Worm (Caenorhabditis elegans) whole organism, young adult: Measurements from ENCODE around the gene kin-19.

Source experiments
- B0261.1 ChIP-seq: sonication (generic microtip); optimal IDR thresholded peaks from 2 replicates; lab custom pipeline; 2016; ENCODE audit warnings: mild to moderate bottlenecking, missing genetic modification characterization, moderate library complexity, missing compliant biosample characterization
- B0336.3 ChIP-seq: fragments of 200-800 bp; sonication (Bioruptor generic); IDR thresholded peaks from 2 replicates; pipeline ENCODE4 v1.3.6; 2022; ENCODE audit warnings: missing genetic modification characterization, missing compliant biosample characterization
- F49E8.2 ChIP-seq: sonication (generic microtip); optimal IDR thresholded peaks from 3 replicates; lab custom pipeline; 2017; ENCODE audit warnings: missing genetic modification characterization, mild to moderate bottlenecking, missing compliant biosample characterization, antibody characterized with exemption, moderate library complexity; ENCODE audit not compliant: insufficient read depth
- F55B11.4 ChIP-seq: sonication (generic microtip); optimal IDR thresholded peaks from 2 replicates; lab custom pipeline; 2016; ENCODE audit warnings: missing compliant biosample characterization, missing genetic modification characterization, borderline replicate concordance; ENCODE audit not compliant: insufficient read depth
- Y53G8AR.9 ChIP-seq: fragments of 200-800 bp; sonication (Bioruptor generic); conservative IDR thresholded peaks from 2 replicates; pipeline ENCODE4 v1.3.6; 2022; ENCODE audit warnings: missing genetic modification reagents, missing genetic modification characterization, missing compliant biosample characterization
- Y56A3A.18 ChIP-seq: fragments of 200-800 bp; sonication (Bioruptor generic); IDR thresholded peaks from 2 replicates; pipeline ENCODE4 v1.3.6; 2022; ENCODE audit warnings: missing genetic modification reagents, missing genetic modification characterization, missing compliant biosample characterization
- Y67H2A.10 ChIP-seq: fragments of 200-800 bp; sonication (Bioruptor generic); conservative IDR thresholded peaks from 2 replicates; pipeline ENCODE4 v1.3.6; 2022; ENCODE audit warnings: missing genetic modification reagents, missing genetic modification characterization, missing compliant biosample characterization
- Y79H2A.3 ChIP-seq: fragments of 200-800 bp; sonication (Bioruptor generic); conservative IDR thresholded peaks from 2 replicates; pipeline ENCODE4 v1.3.6; 2022; ENCODE audit warnings: missing genetic modification reagents, missing genetic modification characterization, missing compliant biosample characterization
- ZK185.1 ChIP-seq: sonication (generic microtip); optimal IDR thresholded peaks from 2 replicates; lab custom pipeline; 2016; ENCODE audit warnings: mild to moderate bottlenecking, missing genetic modification characterization, missing compliant biosample characterization; ENCODE audit not compliant: poor library complexity, severe bottlenecking
- aptf-3 ChIP-seq: fragments of 200-800 bp; sonication (Bioruptor generic); IDR thresholded peaks from 2 replicates; pipeline ENCODE4 v1.3.6; 2022; ENCODE audit warnings: missing genetic modification characterization, missing compliant biosample characterization
- atf-7 ChIP-seq: sonication (generic microtip); optimal IDR thresholded peaks from 2 replicates; lab custom pipeline; 2017; ENCODE audit warnings: mild to moderate bottlenecking, missing genetic modification characterization, missing compliant biosample characterization
- athp-1 ChIP-seq: sonication (generic microtip); optimal IDR thresholded peaks from 2 replicates; lab custom pipeline; 2017; ENCODE audit warnings: mild to moderate bottlenecking, missing genetic modification characterization, missing compliant biosample characterization
- attf-3 ChIP-seq: fragments of 200-800 bp; sonication (Bioruptor generic); conservative IDR thresholded peaks from 2 replicates; pipeline ENCODE4 v1.3.6; 2022; ENCODE audit warnings: missing genetic modification reagents, missing genetic modification characterization, missing compliant biosample characterization
- attf-6 ChIP-seq: fragments of 200-800 bp; sonication (Bioruptor generic); IDR thresholded peaks from 2 replicates; pipeline ENCODE4 v1.3.6; 2022; ENCODE audit warnings: missing genetic modification reagents, missing genetic modification characterization, missing compliant biosample characterization
- bed-1 ChIP-seq: fragments of 200-800 bp; sonication (Bioruptor generic); IDR thresholded peaks from 2 replicates; pipeline ENCODE4 v1.3.6; 2022; ENCODE audit warnings: missing genetic modification reagents, missing genetic modification characterization, missing compliant biosample characterization
- ceh-27 ChIP-seq: fragments of 200-800 bp; sonication (Bioruptor generic); optimal IDR thresholded peaks from 2 replicates; lab custom pipeline; 2018; ENCODE audit warnings: mild to moderate bottlenecking, missing genetic modification characterization, moderate library complexity, missing compliant biosample characterization
- ceh-79 ChIP-seq: sonication (generic microtip); optimal IDR thresholded peaks from 2 replicates; lab custom pipeline; 2017; ENCODE audit warnings: mild to moderate bottlenecking, missing genetic modification characterization, missing compliant biosample characterization
- egl-44 ChIP-seq: fragments of 200-800 bp; sonication (Bioruptor generic); IDR thresholded peaks from 2 replicates; pipeline ENCODE4 v1.3.6; 2022; ENCODE audit warnings: missing genetic modification reagents, missing genetic modification characterization, missing compliant biosample characterization
- egrh-3 ChIP-seq: fragments of 200-800 bp; sonication (Bioruptor generic); IDR thresholded peaks from 2 replicates; pipeline ENCODE4 v1.3.6; 2022; ENCODE audit warnings: missing genetic modification reagents, missing genetic modification characterization, missing compliant biosample characterization
- ekl-4 ChIP-seq: fragments of 200-800 bp; sonication (Bioruptor generic); IDR thresholded peaks from 2 replicates; pipeline ENCODE4 v1.3.6; 2022; ENCODE audit warnings: missing genetic modification reagents, missing genetic modification characterization, missing compliant biosample characterization
- hmg-1.2 ChIP-seq: fragments of 200-800 bp; sonication (Bioruptor generic); IDR thresholded peaks from 2 replicates; pipeline ENCODE4 v1.3.6; 2022; ENCODE audit warnings: missing genetic modification reagents, missing genetic modification characterization, missing compliant biosample characterization
- hmg-20 ChIP-seq: fragments of 200-800 bp; sonication (Bioruptor generic); IDR thresholded peaks from 2 replicates; pipeline ENCODE4 v1.3.6; 2022; ENCODE audit warnings: missing genetic modification reagents, missing genetic modification characterization, missing compliant biosample characterization
- hsf-1 ChIP-seq: fragments of 200-800 bp; sonication (Bioruptor generic); IDR thresholded peaks from 2 replicates; pipeline ENCODE4 v1.3.6; 2022; ENCODE audit warnings: missing genetic modification reagents, missing genetic modification characterization, missing compliant biosample characterization
- let-607 ChIP-seq, 2 experiments: fragments of 200-800 bp in 1 of 2; sonication (Bioruptor generic) in 1 of 2; sonication (generic microtip) in 1 of 2; optimal IDR thresholded peaks; 2 replicates each; lab custom pipeline; 2016 to 2018; ENCODE audit warnings: mild to moderate bottlenecking in 2 of 2, missing compliant biosample characterization in 2 of 2, missing genetic modification characterization in 2 of 2, moderate library complexity in 2 of 2, missing genotype in 1 of 2
- lin-26 ChIP-seq: fragments of 200-800 bp; sonication (Bioruptor generic); IDR thresholded peaks from 2 replicates; pipeline ENCODE4 v1.3.6; 2022; ENCODE audit warnings: missing genetic modification reagents, missing genetic modification characterization, missing compliant biosample characterization
- lin-54 ChIP-seq: fragments of 200-800 bp; sonication (Bioruptor generic); optimal IDR thresholded peaks from 2 replicates; lab custom pipeline; 2018; ENCODE audit warnings: mild to moderate bottlenecking, missing genetic modification characterization, missing compliant biosample characterization
- madf-10 ChIP-seq: sonication (generic microtip); optimal IDR thresholded peaks from 2 replicates; lab custom pipeline; 2016; ENCODE audit warnings: mild to moderate bottlenecking, missing genetic modification characterization, missing compliant biosample characterization
- mcd-1 ChIP-seq: fragments of 200-800 bp; sonication (Bioruptor generic); IDR thresholded peaks from 2 replicates; pipeline ENCODE4 v1.3.6; 2022; ENCODE audit warnings: missing genetic modification reagents, missing genetic modification characterization, missing compliant biosample characterization
- nfya-1 ChIP-seq: sonication (generic microtip); optimal IDR thresholded peaks from 2 replicates; lab custom pipeline; 2017; ENCODE audit warnings: antibody characterized with exemption, missing compliant biosample characterization, missing genetic modification characterization, borderline replicate concordance; ENCODE audit not compliant: insufficient read depth
- nfya-2 ChIP-seq: fragments of 200-800 bp; sonication (Bioruptor generic); IDR thresholded peaks from 2 replicates; pipeline ENCODE4 v1.3.6; 2022; ENCODE audit warnings: missing genetic modification reagents, missing genetic modification characterization, missing compliant biosample characterization
- nhr-179 ChIP-seq: sonication (generic microtip); optimal IDR thresholded peaks from 2 replicates; lab custom pipeline; 2016; ENCODE audit warnings: mild to moderate bottlenecking, missing genetic modification characterization, missing compliant biosample characterization
- pbrm-1 ChIP-seq: fragments of 200-800 bp; sonication (Bioruptor generic); IDR thresholded peaks from 2 replicates; pipeline ENCODE4 v1.3.6; 2022; ENCODE audit warnings: missing genetic modification reagents, missing genetic modification characterization, missing compliant biosample characterization
- rec-8 ChIP-seq, 2 experiments: sonication (generic microtip); optimal IDR thresholded peaks; 2 replicates each; lab custom pipeline; 2016; ENCODE audit warnings: mild to moderate bottlenecking in 2 of 2, missing genetic modification characterization in 2 of 2, missing genetic modification reagents in 2 of 2, missing genotype in 2 of 2, missing biosample characterization in 1 of 2, missing compliant biosample characterization in 1 of 2, moderate library complexity in 1 of 2
- repo-1 ChIP-seq: sonication (generic microtip); optimal IDR thresholded peaks from 2 replicates; lab custom pipeline; 2017; ENCODE audit warnings: mild to moderate bottlenecking, missing genetic modification characterization, missing compliant biosample characterization
- sdz-38 ChIP-seq: sonication (generic microtip); optimal IDR thresholded peaks from 2 replicates; lab custom pipeline; 2016; ENCODE audit warnings: missing genotype, missing genetic modification characterization, missing compliant biosample characterization
- sea-2 ChIP-seq: fragments of 200-800 bp; sonication (Bioruptor generic); IDR thresholded peaks from 2 replicates; pipeline ENCODE4 v1.3.6; 2022; ENCODE audit warnings: missing genetic modification characterization, missing compliant biosample characterization
- snpc-1.1 ChIP-seq: sonication (generic microtip); optimal IDR thresholded peaks from 2 replicates; lab custom pipeline; 2017; ENCODE audit warnings: missing genetic modification characterization, mild to moderate bottlenecking, missing compliant biosample characterization, antibody characterized with exemption, moderate library complexity, missing genotype, missing genetic modification reagents; ENCODE audit not compliant: insufficient read depth
- snpc-1.3 ChIP-seq: sonication (generic microtip); optimal IDR thresholded peaks from 2 replicates; lab custom pipeline; 2017; ENCODE audit warnings: missing genetic modification characterization, mild to moderate bottlenecking, missing compliant biosample characterization, antibody characterized with exemption, moderate library complexity, missing genotype, missing genetic modification reagents; ENCODE audit not compliant: insufficient read depth
- snpc-3.4 ChIP-seq: sonication (generic microtip); optimal IDR thresholded peaks from 2 replicates; lab custom pipeline; 2017; ENCODE audit warnings: missing genetic modification characterization, mild to moderate bottlenecking, missing compliant biosample characterization, antibody characterized with exemption, moderate library complexity, missing genotype, missing genetic modification reagents
- sptf-2 ChIP-seq: fragments of 200-800 bp; sonication (Bioruptor generic); optimal IDR thresholded peaks from 2 replicates; lab custom pipeline; 2018; ENCODE audit warnings: mild to moderate bottlenecking, missing genetic modification characterization, missing compliant biosample characterization
- tbp1 ChIP-seq: fragments of 200-800 bp; sonication (Bioruptor generic); optimal IDR thresholded peaks from 2 replicates; lab custom pipeline; 2018; ENCODE audit warnings: mild to moderate bottlenecking, missing genetic modification characterization, missing compliant biosample characterization
- tlf-1 ChIP-seq: fragments of 200-800 bp; sonication (Bioruptor generic); optimal IDR thresholded peaks from 2 replicates; lab custom pipeline; 2018; ENCODE audit warnings: mild to moderate bottlenecking, missing genetic modification characterization, missing compliant biosample characterization
- xnd-1 ChIP-seq: sonication (generic microtip); optimal IDR thresholded peaks from 2 replicates; lab custom pipeline; 2016; ENCODE audit warnings: missing genotype, missing genetic modification reagents, missing genetic modification characterization, missing compliant biosample characterization
- zfh-2 ChIP-seq: fragments of 200-800 bp; sonication (Bioruptor generic); conservative IDR thresholded peaks from 2 replicates; pipeline ENCODE4 v1.3.6; 2022; ENCODE audit warnings: missing genetic modification reagents, missing genetic modification characterization, missing compliant biosample characterization
- zim-3 ChIP-seq: sonication (generic microtip); optimal IDR thresholded peaks from 2 replicates; lab custom pipeline; 2017; ENCODE audit warnings: mild to moderate bottlenecking, missing genetic modification characterization, moderate library complexity, missing compliant biosample characterization
- ztf-22 ChIP-seq: fragments of 200-800 bp; sonication (Bioruptor generic); optimal IDR thresholded peaks from 2 replicates; lab custom pipeline; 2018; ENCODE audit warnings: mild to moderate bottlenecking, missing genetic modification characterization, moderate library complexity, missing compliant biosample characterization
- ztf-26 ChIP-seq: sonication (generic microtip); optimal IDR thresholded peaks from 2 replicates; lab custom pipeline; 2017; ENCODE audit warnings: missing genetic modification characterization, missing compliant biosample characterization

kin-19 gene

DNA sequence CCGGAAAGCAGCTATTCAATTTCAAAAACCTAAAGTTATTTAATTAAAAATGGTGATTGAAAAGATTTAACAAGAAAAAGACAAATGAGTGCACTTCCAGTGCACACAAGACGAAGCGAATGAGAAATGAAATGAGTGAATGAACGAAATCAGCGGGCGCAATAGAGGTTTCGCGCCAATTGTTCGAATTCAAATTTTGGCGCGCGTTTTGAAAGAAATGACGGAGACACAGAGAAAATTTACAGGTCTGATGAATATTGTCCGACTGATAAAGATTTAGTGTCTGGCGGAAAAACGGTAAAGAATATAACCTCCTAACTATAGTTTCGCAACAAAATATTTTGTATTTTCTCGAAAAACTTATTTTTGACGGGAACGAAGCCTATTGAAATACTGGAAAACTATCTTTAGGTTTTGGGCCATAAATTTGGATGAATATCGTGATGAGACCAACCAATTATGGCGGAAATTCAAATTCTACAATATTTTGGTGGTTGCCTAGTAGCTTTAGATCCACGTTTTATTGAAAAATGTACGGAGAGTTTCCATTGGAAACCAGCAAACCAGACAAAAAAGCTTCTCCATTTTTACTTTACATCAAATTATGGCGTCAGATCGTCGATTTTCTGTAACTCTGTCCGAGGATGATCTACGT, 9.1 kb upstream of the kin-19 start, which contains the start of gene C03C10.7 (continued):
- TF ChIP-seq pbrm-1 (GFP tag; lab: Robert Waterston, UW): no peak
- no peak for TF ChIP-seq nhr-179 (tag; lab: Kevin White, UChicago)
- no peak for TF ChIP-seq rec-8 (tag; optimal IDR thresholded peaks at IDR 0.05; lab: Kevin White, UChicago)
- TF ChIP-seq Y67H2A.10: no peak
- TF ChIP-seq Y53G8AR.9 (GFP tag; lab: Robert Waterston, UW): peak; percentile 58; the same call in 1 of the 2 replicates
- no peak for TF ChIP-seq ztf-26 (tag; lab: Kevin White, UChicago)
- TF ChIP-seq tlf-1: peak; percentile 3
- no peak for TF ChIP-seq hmg-20
- no peak for TF ChIP-seq let-607 (tag; optimal IDR thresholded peaks at IDR 0.05; lab: Kevin White, UChicago)
- TF ChIP-seq F55B11.4 (tag; lab: Kevin White, UChicago): no peak
- 0 out of 2 replicates have a peak, but pooled peaks have one; percentile 10 for TF ChIP-seq lin-26
- TF ChIP-seq zfh-2 (GFP tag; lab: Robert Waterston, UW): no peak
- no peak for TF ChIP-seq Y79H2A.3 (GFP tag; lab: Robert Waterston, UW)
- peak; percentile 80 for TF ChIP-seq hsf-1 (GFP tag; lab: Robert Waterston, UW)
- no peak for TF ChIP-seq snpc-1.3
- TF ChIP-seq repo-1: no peak
- peak; percentile 74 for TF ChIP-seq lin-54
- TF ChIP-seq egrh-3 (GFP tag; lab: Robert Waterston, UW): no peak
- no peak for TF ChIP-seq egl-44
- no peak for TF ChIP-seq attf-3
- no peak for TF ChIP-seq ZK185.1 (tag; lab: Kevin White, UChicago)
- no peak for TF ChIP-seq bed-1 (GFP tag; lab: Robert Waterston, UW)
- no peak for TF ChIP-seq nfya-1 (tag; lab: Kevin White, UChicago)
- TF ChIP-seq mcd-1 (GFP tag; lab: Robert Waterston, UW): no peak
- no peak for TF ChIP-seq attf-6
- TF ChIP-seq B0336.3: no peak; the same call in 1 of the 2 replicates
- TF ChIP-seq ekl-4 (GFP tag; lab: Robert Waterston, UW): no peak
- no peak for TF ChIP-seq snpc-1.1
- no peak for TF ChIP-seq nfya-2 (GFP tag; lab: Robert Waterston, UW)
- no peak for TF ChIP-seq atf-7 (tag; lab: Kevin White, UChicago)
- no peak for TF ChIP-seq sptf-2 (GFP tag; lab: Kevin White, UChicago)
- no peak for TF ChIP-seq zim-3
- TF ChIP-seq sdz-38 (tag; lab: Kevin White, UChicago): no peak
- no peak for TF ChIP-seq ztf-22 (GFP tag; lab: Kevin White, UChicago)
- no peak for TF ChIP-seq tbp1 (GFP tag; lab: Kevin White, UChicago)
- TF ChIP-seq xnd-1: peak; percentile 88
- peak; percentile 79 for TF ChIP-seq snpc-3.4
- TF ChIP-seq aptf-3 (GFP tag; lab: Robert Waterston, UW): no peak
- no peak for TF ChIP-seq F49E8.2 (tag; lab: Kevin White, UChicago)
- TF ChIP-seq ceh-27 (GFP tag; lab: Kevin White, UChicago): no peak
- no peak for TF ChIP-seq madf-10 (tag; lab: Kevin White, UChicago)
- no peak for TF ChIP-seq sea-2 (GFP tag; lab: Robert Waterston, UW)
- 0 out of 2 replicates have a peak, but pooled peaks have one; percentile 18 for TF ChIP-seq hmg-1.2
- TF ChIP-seq Y56A3A.18 (GFP tag; lab: Robert Waterston, UW): no peak
- TF ChIP-seq athp-1 (tag; lab: Kevin White, UChicago): no peak
- TF ChIP-seq B0261.1 (tag; lab: Kevin White, UChicago): no peak
- TF ChIP-seq ceh-79 (tag; lab: Kevin White, UChicago): no peak
